Worm (Caenorhabditis elegans) whole organism, L2 larva: ENCODE data around the gene B0554.2.
A peak's percentile ranks its signal among the peaks of the same experiment; 100 is the strongest.

Experiments
- C34F6.9 ChIP-seq: fragments of 150-350 bp; optimal IDR thresholded peaks from 2 replicates; lab custom pipeline; 2014; ENCODE audit warnings: missing biosample characterization, missing genetic modification characterization
- F13H6.1 ChIP-seq: sonication (generic microtip); optimal IDR thresholded peaks from 2 replicates; lab custom pipeline; 2016; ENCODE audit warnings: missing genetic modification characterization, missing compliant biosample characterization
- R02D3.7 ChIP-seq: fragments of 150-350 bp; optimal IDR thresholded peaks from 2 replicates; lab custom pipeline; 2014; ENCODE audit warnings: missing biosample characterization, missing genetic modification characterization
- alr-1 ChIP-seq: fragments of 150-350 bp; optimal IDR thresholded peaks from 2 replicates; lab custom pipeline; 2014; ENCODE audit warnings: missing biosample characterization, missing genetic modification characterization
- aly-2 ChIP-seq: fragments of 150-350 bp; optimal IDR thresholded peaks from 2 replicates; lab custom pipeline; 2014; ENCODE audit warnings: missing biosample characterization, missing genetic modification characterization
- blmp-1 ChIP-seq: sonication (generic microtip); optimal IDR thresholded peaks from 2 replicates; lab custom pipeline; 2017; ENCODE audit warnings: missing genetic modification characterization, mild to moderate bottlenecking, missing compliant biosample characterization, antibody characterized with exemption, moderate library complexity; ENCODE audit not compliant: insufficient read depth
- ceh-16 ChIP-seq: fragments of 150-350 bp; optimal IDR thresholded peaks from 2 replicates; lab custom pipeline; 2014; ENCODE audit warnings: missing biosample characterization, missing genetic modification characterization
- ceh-82 ChIP-seq: fragments of 150-350 bp; optimal IDR thresholded peaks from 2 replicates; lab custom pipeline; 2014; ENCODE audit warnings: missing biosample characterization, missing genetic modification characterization
- crh-2 ChIP-seq: sonication (generic microtip); optimal IDR thresholded peaks from 2 replicates; lab custom pipeline; 2017; ENCODE audit warnings: missing biosample characterization, missing genetic modification characterization
- dmd-4 ChIP-seq: sonication (generic microtip); optimal IDR thresholded peaks from 2 replicates; lab custom pipeline; 2017; ENCODE audit warnings: missing biosample characterization, missing genetic modification characterization
- egl-27 ChIP-seq: sonication (generic microtip); optimal IDR thresholded peaks from 3 replicates; lab custom pipeline; 2017; ENCODE audit warnings: missing biosample characterization, missing genetic modification reagents, missing genetic modification characterization
- elt-3 ChIP-seq: sonication (generic microtip); optimal IDR thresholded peaks from 2 replicates; lab custom pipeline; 2017; ENCODE audit warnings: missing biosample characterization, missing genetic modification characterization
- fos-1 ChIP-seq: fragments of 150-350 bp; optimal IDR thresholded peaks from 2 replicates; lab custom pipeline; 2014; ENCODE audit warnings: missing biosample characterization, missing genetic modification characterization
- lin-11 ChIP-seq: fragments of 150-350 bp; sonication (generic microtip); optimal IDR thresholded peaks from 2 replicates; lab custom pipeline; 2014; ENCODE audit warnings: missing biosample characterization, missing genetic modification characterization, inconsistent platforms, mixed read lengths
- lin-13 ChIP-seq: fragments of 150-350 bp; optimal IDR thresholded peaks from 2 replicates; lab custom pipeline; 2014; ENCODE audit warnings: missing biosample characterization, missing genetic modification reagents, missing genetic modification characterization
- lin-39 ChIP-seq: fragments of 150-350 bp; optimal IDR thresholded peaks from 2 replicates; lab custom pipeline; 2014; ENCODE audit warnings: missing biosample characterization, missing genetic modification reagents, missing genetic modification characterization
- lsy-2 ChIP-seq, 2 experiments: fragments of 150-350 bp in 1 of 2; sonication (generic microtip) in 1 of 2; optimal IDR thresholded peaks; 2 replicates each; lab custom pipeline; 2014 to 2017; ENCODE audit warnings: missing biosample characterization in 2 of 2, missing genetic modification characterization in 2 of 2
- mab-5 ChIP-seq: fragments of 150-350 bp; optimal IDR thresholded peaks from 2 replicates; lab custom pipeline; 2014; ENCODE audit warnings: missing biosample characterization, missing genetic modification characterization
- mbf-1 ChIP-seq: sonication (generic microtip); optimal IDR thresholded peaks from 2 replicates; lab custom pipeline; 2017; ENCODE audit warnings: missing biosample characterization, missing genetic modification characterization
- mdl-1 ChIP-seq, 2 experiments: fragments of 150-350 bp in 1 of 2; sonication (generic microtip) in 1 of 2; optimal IDR thresholded peaks; 2 replicates each; lab custom pipeline; 2017; ENCODE audit warnings: missing biosample characterization in 2 of 2, missing genetic modification characterization in 2 of 2
- nhr-11 ChIP-seq: fragments of 150-350 bp; optimal IDR thresholded peaks from 2 replicates; lab custom pipeline; 2014; ENCODE audit warnings: missing biosample characterization, missing genetic modification characterization
- nhr-12 ChIP-seq: fragments of 150-350 bp; optimal IDR thresholded peaks from 2 replicates; lab custom pipeline; 2014; ENCODE audit warnings: missing biosample characterization, missing genetic modification characterization
- nhr-129 ChIP-seq: fragments of 150-350 bp; optimal IDR thresholded peaks from 2 replicates; lab custom pipeline; 2014; ENCODE audit warnings: missing biosample characterization, missing genetic modification characterization
- nhr-21 ChIP-seq: fragments of 150-350 bp; optimal IDR thresholded peaks from 2 replicates; lab custom pipeline; 2014; ENCODE audit warnings: missing biosample characterization, missing genetic modification characterization
- nhr-6 ChIP-seq: fragments of 150-350 bp; optimal IDR thresholded peaks from 2 replicates; lab custom pipeline; 2014; ENCODE audit warnings: missing biosample characterization, missing genetic modification characterization
- nhr-77 ChIP-seq: fragments of 150-350 bp; optimal IDR thresholded peaks from 2 replicates; lab custom pipeline; 2014; ENCODE audit warnings: missing biosample characterization, missing genetic modification characterization
- skn-1 ChIP-seq: sonication (generic microtip); optimal IDR thresholded peaks from 2 replicates; lab custom pipeline; 2017; ENCODE audit warnings: missing biosample characterization, missing genetic modification characterization
- sma-9 ChIP-seq, 2 experiments: fragments of 150-350 bp in 1 of 2; sonication (generic microtip) in 1 of 2; optimal IDR thresholded peaks; 2 replicates each; lab custom pipeline; 2014 to 2016; ENCODE audit warnings: missing genetic modification characterization in 2 of 2, mild to moderate bottlenecking in 1 of 2, missing biosample characterization in 1 of 2, missing compliant biosample characterization in 1 of 2, missing genetic modification reagents in 1 of 2, moderate library complexity in 1 of 2
- snpc-4 ChIP-seq: fragments of 150-350 bp; optimal IDR thresholded peaks from 2 replicates; lab custom pipeline; 2014; ENCODE audit warnings: missing biosample characterization, missing genetic modification characterization
- zag-1 ChIP-seq: fragments of 150-350 bp; optimal IDR thresholded peaks from 2 replicates; lab custom pipeline; 2014; ENCODE audit warnings: missing biosample characterization, missing genetic modification characterization
- ztf-1 ChIP-seq: fragments of 200-800 bp; sonication (Bioruptor generic); conservative IDR thresholded peaks from 2 replicates; pipeline ENCODE4 v1.3.6; 2022; ENCODE audit warnings: missing genetic modification characterization, missing compliant biosample characterization
- ztf-11 ChIP-seq: sonication (generic microtip); optimal IDR thresholded peaks from 2 replicates; lab custom pipeline; 2017; ENCODE audit warnings: missing biosample characterization, missing genetic modification characterization

B0554.2 gene

DNA sequence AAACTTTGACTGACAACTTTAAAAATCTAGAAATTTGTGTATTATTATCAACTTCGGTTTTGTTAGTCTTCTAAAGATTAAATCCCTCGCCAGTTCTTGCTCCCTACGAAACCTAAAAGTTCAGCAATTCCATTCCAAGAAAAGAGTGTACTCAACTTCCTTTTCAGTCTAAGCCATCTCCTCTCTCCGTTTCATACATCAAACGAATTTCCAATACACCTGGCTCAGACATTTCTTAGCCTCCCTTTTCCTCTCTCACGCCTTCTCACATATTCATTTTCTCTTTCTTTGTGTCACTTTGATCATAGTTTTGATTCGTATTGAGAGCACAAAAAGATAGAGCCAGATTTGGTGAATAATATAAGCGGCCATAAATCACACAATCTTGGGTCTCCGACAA is 37.7 kb upstream of the B0554.2 start, which contains the start of gene nhr-253:
Gene nhr-253, plus strand, starts transcription at position 285 of the 400 bp plus-strand sequence.
- TF ChIP-seq sma-9 (GFP tag; optimal IDR thresholded peaks at IDR 0.05; lab: Kevin White, UChicago) (no peak), sma-9 (tag; optimal IDR thresholded peaks at IDR 0.05; lab: Kevin White, UChicago) (no peak), dmd-4 (no peak), ceh-16 (tag; lab: Kevin White, UChicago) (no peak)

ce11 chrV:399721-400120 is 34.3 kb upstream of the B0554.2 start, which contains the start of gene scl-27:
Gene scl-27, plus strand, starts transcription at chrV:400021.
- TF ChIP-seq sma-9 (GFP tag; optimal IDR thresholded peaks at IDR 0.05; lab: Kevin White, UChicago) (no peak), sma-9 (tag; optimal IDR thresholded peaks at IDR 0.05; lab: Kevin White, UChicago) (no peak), zag-1 (no peak), dmd-4 (no peak), C34F6.9 (tag; lab: Kevin White, UChicago) (no peak), ceh-16 (tag; lab: Kevin White, UChicago) (no peak), fos-1 (tag; lab: Kevin White, UChicago) (no peak)

ce11 chrV:403028-403427 is 31.0 kb upstream of the B0554.2 start, which contains the start of gene srh-62:
Gene srh-62, minus strand, starts transcription at chrV:403128.
- TF ChIP-seq ztf-11 (no peak), ztf-1 (GFP tag; lab: Robert Waterston, UW) (no peak), egl-27 (tag; lab: Kevin White, UChicago) (no peak), ceh-82 (tag; lab: Kevin White, UChicago) (no peak), mab-5 (tag; lab: Kevin White, UChicago) (no peak), lin-11 (tag; lab: Kevin White, UChicago) (no peak), elt-3 (tag; lab: Kevin White, UChicago) (no peak), dmd-4 (no peak), C34F6.9 (tag; lab: Kevin White, UChicago) (no peak), lin-13 (no peak), crh-2 (tag; lab: Kevin White, UChicago) (no peak), mbf-1 (tag; lab: Kevin White, UChicago) (no peak), skn-1 (tag; lab: Kevin White, UChicago) (no peak), mdl-1 (tag; optimal IDR thresholded peaks at IDR 0.05; lab: Kevin White, UChicago) (no peak), lsy-2 (tag; optimal IDR thresholded peaks at IDR 0.05; lab: Kevin White, UChicago) (no peak)
- TF ChIP-seq, all 48 proteins: peak for 0

DNA sequence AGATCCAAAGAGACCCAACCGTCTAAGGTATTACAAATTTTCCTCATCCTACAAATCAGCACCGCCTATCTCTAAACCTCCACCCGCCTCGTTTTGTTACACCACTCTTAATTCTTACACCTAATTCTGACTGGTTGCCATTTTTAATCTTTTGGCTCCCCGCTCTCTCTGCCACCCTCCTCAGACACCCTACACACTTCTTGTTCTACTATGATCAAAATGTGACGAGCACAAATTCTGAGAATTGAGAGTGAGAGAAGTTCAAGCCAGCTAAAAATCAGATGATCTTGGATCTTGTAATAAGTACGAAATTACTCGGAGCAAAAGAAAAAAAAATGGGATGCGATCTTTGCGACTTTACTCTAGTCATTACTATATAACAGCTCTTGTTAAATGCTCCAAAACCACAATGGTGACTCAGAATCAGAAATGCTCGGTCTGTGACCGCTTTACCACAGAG is 29.8 kb upstream of the B0554.2 start, which contains the start of gene nhr-252:
Gene nhr-252, plus strand, starts transcription at position 410 of the 460 bp plus-strand sequence.
- TF ChIP-seq sma-9 (GFP tag; optimal IDR thresholded peaks at IDR 0.05; lab: Kevin White, UChicago) (peak; percentile 35), sma-9 (tag; optimal IDR thresholded peaks at IDR 0.05; lab: Kevin White, UChicago) (no peak), nhr-129 (tag; lab: Kevin White, UChicago) (no peak)

ce11 chrV:412820-413219 is 21.2 kb upstream of the B0554.2 start:
- no peak for TF ChIP-seq lin-39
- TF ChIP-seq nhr-12 (tag; lab: Kevin White, UChicago) = no peak
- no peak for TF ChIP-seq alr-1 (tag; lab: Kevin White, UChicago)
- no peak for TF ChIP-seq F13H6.1
- TF ChIP-seq nhr-129 (tag; lab: Kevin White, UChicago) = no peak
- no peak for TF ChIP-seq R02D3.7 (tag; lab: Kevin White, UChicago)
- no peak for TF ChIP-seq egl-27 (tag; lab: Kevin White, UChicago)
- TF ChIP-seq blmp-1 = no peak
- TF ChIP-seq snpc-4 (tag; lab: Kevin White, UChicago) = no peak
- TF ChIP-seq nhr-11 (tag; lab: Kevin White, UChicago) = no peak
- no peak for TF ChIP-seq nhr-6 (tag; lab: Kevin White, UChicago)
- no peak for TF ChIP-seq zag-1
- TF ChIP-seq nhr-21 = no peak
- no peak for TF ChIP-seq mab-5 (tag; lab: Kevin White, UChicago)

- TF ChIP-seq aly-2 (no peak), nhr-77 (tag; lab: Kevin White, UChicago) (no peak), nhr-6 (tag; lab: Kevin White, UChicago) (no peak), sma-9 (GFP tag; optimal IDR thresholded peaks at IDR 0.05; lab: Kevin White, UChicago) (peak; percentile 46), sma-9 (tag; optimal IDR thresholded peaks at IDR 0.05; lab: Kevin White, UChicago) (no peak), fos-1 (tag; lab: Kevin White, UChicago) (peak; percentile 69)
These were observed 19.4 kb upstream of the B0554.2 start, which contains the start of gene dod-19 for ce11 chrV:414630-415029. Gene dod-19, minus strand, starts transcription at chrV:414759.
